Fruit fly (Drosophila melanogaster): ENCODE measurements around the gene Usp32.
A peak's percentile ranks its signal among the peaks of the same experiment; 100 is the strongest.

The Usp32 gene

DNA sequence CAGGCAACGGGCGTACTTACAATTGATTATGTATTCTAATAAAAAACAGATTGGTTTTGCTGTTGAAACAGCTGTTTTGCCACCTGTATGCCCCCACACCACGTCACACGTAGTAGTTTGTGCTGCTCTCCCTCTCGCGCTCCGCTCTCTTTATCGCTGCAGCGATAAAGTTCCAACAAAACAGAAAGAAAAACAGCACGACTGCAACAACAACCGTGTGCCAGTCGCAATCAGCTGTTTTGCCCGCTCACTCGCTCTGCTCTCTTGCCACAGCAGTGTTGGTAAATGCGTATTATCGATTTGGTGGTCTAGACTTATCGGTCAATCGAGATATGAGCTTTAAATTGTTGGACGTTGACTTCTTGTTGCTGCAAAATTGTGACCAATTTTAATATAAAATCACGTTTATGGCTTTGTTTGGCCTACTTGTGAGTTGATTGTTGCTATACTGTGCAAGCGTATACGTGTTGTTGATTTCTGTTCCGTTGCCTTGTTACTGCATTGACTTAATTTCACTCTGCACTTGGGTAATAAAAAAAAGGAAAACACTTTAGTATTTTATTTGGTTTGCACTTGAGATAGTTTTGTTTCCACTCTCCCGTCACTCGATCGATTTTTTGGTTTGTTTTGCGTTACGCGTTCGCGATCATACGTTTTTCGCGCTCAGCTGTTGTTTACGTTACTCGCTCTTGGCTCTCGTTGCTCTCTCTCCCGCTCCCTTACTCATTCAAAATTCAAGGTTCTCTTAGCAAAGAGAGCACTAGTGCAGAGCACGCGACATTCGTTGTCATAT, 26.1 kb downstream of the Usp32 start (continued):
- peak; percentile 1 to 69 for TF ChIP-seq ss (GFP tag; optimal IDR thresholded peaks at IDR 0.05)
- TF ChIP-seq CG9139 (GFP tag; optimal IDR thresholded peaks at IDR 0.05) = peak; percentile 24
- TF ChIP-seq dsx (GFP tag; optimal IDR thresholded peaks at IDR 0.05; ENCODE audit: poor library complexity, severe bottlenecking) = peak; percentile 29
- TF ChIP-seq Met (GFP tag; optimal IDR thresholded peaks at IDR 0.05) = peak; percentile 53
- TF ChIP-seq Hr39 (GFP tag; optimal IDR thresholded peaks at IDR 0.05) = peak; percentile 24
- peak in 1 of 2 experiments; percentile 51 for TF ChIP-seq salr (GFP tag; optimal IDR thresholded peaks at IDR 0.05)
- TF ChIP-seq CG31627 (GFP tag; optimal IDR thresholded peaks at IDR 0.05) = peak; percentile 15
- peak; percentile 9 for TF ChIP-seq net (GFP tag; optimal IDR thresholded peaks at IDR 0.05)
- no peak for TF ChIP-seq CG3032 (tag; optimal IDR thresholded peaks at IDR 0.05)
- peak; percentile 81 for TF ChIP-seq eg (GFP tag; IDR thresholded peaks at IDR 0.05)
- peak; percentile 66 for TF ChIP-seq CG6163 (GFP tag; IDR thresholded peaks at IDR 0.05)
- TF ChIP-seq Blimp-1 (GFP tag; optimal IDR thresholded peaks at IDR 0.05) = no peak
- TF ChIP-seq Eip78C (GFP tag) = peak; percentile 62
- peak; percentile 69 for TF ChIP-seq svp (GFP tag)
- peak; percentile 31 for TF ChIP-seq pdm3 (GFP tag; optimal IDR thresholded peaks at IDR 0.05)
- TF ChIP-seq CG6854 (GFP tag; optimal IDR thresholded peaks at IDR 0.05) = no peak
- no peak for TF ChIP-seq CG11294 (GFP tag; IDR thresholded peaks at IDR 0.05)
- peak; percentile 21 for TF ChIP-seq CG34406 (GFP tag; optimal IDR thresholded peaks at IDR 0.05)
- TF ChIP-seq fd85E (GFP tag; optimal IDR thresholded peaks at IDR 0.05) = peak; percentile 25
- TF ChIP-seq CG3919 (GFP tag; optimal IDR thresholded peaks at IDR 0.05) = peak; percentile 27
- TF ChIP-seq Hr38 (GFP tag; optimal IDR thresholded peaks at IDR 0.05) = no peak
- peak; percentile 16 for TF ChIP-seq fd59A (GFP tag; optimal IDR thresholded peaks at IDR 0.05)

dm6 chr3L:19897685-19898009, 26.7 kb downstream of the Usp32 start:
- TF ChIP-seq CG10669 (GFP tag; optimal IDR thresholded peaks at IDR 0.05) = no peak
- TF ChIP-seq fkh (GFP tag; optimal IDR thresholded peaks at IDR 0.05) = peak; percentile 58

DNA sequence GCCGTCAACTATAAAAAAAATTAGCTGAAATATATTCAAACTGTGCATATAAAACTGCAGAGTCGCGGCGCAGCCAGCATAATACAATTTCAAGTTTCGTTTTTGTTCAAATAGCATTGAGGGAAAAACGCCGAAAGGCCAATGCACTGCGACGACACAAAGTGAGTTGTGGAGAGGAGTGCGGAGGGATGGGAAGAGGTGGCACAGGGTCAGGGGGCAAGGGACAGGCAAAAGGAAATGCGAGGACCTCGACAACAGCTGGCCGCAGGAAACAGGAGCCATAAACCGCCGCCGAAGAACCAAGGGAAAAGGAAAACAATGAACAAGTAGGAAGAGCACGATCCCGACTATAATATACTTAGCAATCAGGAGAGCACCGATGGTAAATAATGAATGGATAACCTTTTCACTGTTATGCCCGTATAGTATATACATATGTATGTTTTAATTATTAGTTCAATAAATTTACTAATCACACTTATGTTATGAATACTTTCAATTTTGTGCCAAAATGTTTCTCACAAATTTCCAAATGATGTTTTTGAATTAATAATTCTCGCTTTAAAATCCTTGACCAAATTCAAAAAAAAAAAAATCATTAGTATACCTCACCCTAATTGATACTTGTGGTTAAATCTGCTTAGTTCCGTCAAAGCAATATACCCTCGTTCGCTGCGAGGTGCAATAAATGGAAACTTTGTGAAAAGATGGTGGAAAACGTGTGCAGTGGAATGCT, 27.8 kb downstream of the Usp32 start:
- no peak for TF ChIP-seq net (GFP tag; optimal IDR thresholded peaks at IDR 0.05)
- TF ChIP-seq CG15336 (GFP tag; IDR thresholded peaks at IDR 0.05) = peak; percentile 38
- TF ChIP-seq cyc (GFP tag; optimal IDR thresholded peaks at IDR 0.05) = peak; percentile 16
- TF ChIP-seq CG6276 (GFP tag; optimal IDR thresholded peaks at IDR 0.05) = peak; percentile 55
- peak; percentile 28 for TF ChIP-seq dac (GFP tag; optimal IDR thresholded peaks at IDR 0.05)
- peak; percentile 35 for TF ChIP-seq Ets96B (tag; optimal IDR thresholded peaks at IDR 0.05)
- no peak for TF ChIP-seq CG16779 (tag; optimal IDR thresholded peaks at IDR 0.05)
- TF ChIP-seq CG32006 (GFP tag; optimal IDR thresholded peaks at IDR 0.05) = peak; percentile 80
- peak; percentile 55 for TF ChIP-seq pdm3 (GFP tag; optimal IDR thresholded peaks at IDR 0.05)
- TF ChIP-seq Eip93F (GFP tag; optimal IDR thresholded peaks at IDR 0.05) = no peak
- TF ChIP-seq Sox102F (GFP tag; optimal IDR thresholded peaks at IDR 0.05) = peak; percentile 35
- TF ChIP-seq Smox (GFP tag; optimal IDR thresholded peaks at IDR 0.05) = peak; percentile 32
- TF ChIP-seq Blimp-1 (GFP tag; optimal IDR thresholded peaks at IDR 0.05) = no peak
- no peak for TF ChIP-seq Eip75B (GFP tag; optimal IDR thresholded peaks at IDR 0.05)
- peak; percentile 50 for TF ChIP-seq fd59A (GFP tag; optimal IDR thresholded peaks at IDR 0.05)
- TF ChIP-seq Hr39 (GFP tag; optimal IDR thresholded peaks at IDR 0.05) = peak; percentile 21
- peak; percentile 50 for TF ChIP-seq CG10669 (GFP tag; optimal IDR thresholded peaks at IDR 0.05)
- TF ChIP-seq CG8119 (GFP tag; IDR thresholded peaks at IDR 0.05) = no peak; the same call in 2 of the 3 replicates
- TF ChIP-seq CG31627 (GFP tag; optimal IDR thresholded peaks at IDR 0.05) = peak; percentile 1
- peak; percentile 35 for TF ChIP-seq CG6808 (GFP tag; optimal IDR thresholded peaks at IDR 0.05)
- no peak for TF ChIP-seq CG11902 (GFP tag; optimal IDR thresholded peaks at IDR 0.05)
- no peak for TF ChIP-seq fd85E (GFP tag; optimal IDR thresholded peaks at IDR 0.05)
- no peak for TF ChIP-seq CG6854 (GFP tag; optimal IDR thresholded peaks at IDR 0.05)
- TF ChIP-seq CG3032 (tag; optimal IDR thresholded peaks at IDR 0.05) = peak; percentile 39
- peak; percentile 17 for TF ChIP-seq CG11762 (GFP tag; optimal IDR thresholded peaks at IDR 0.05; ENCODE audit: insufficient read depth)
- TF ChIP-seq svp (GFP tag) = peak; percentile 87
- no peak for TF ChIP-seq Ets21C (GFP tag; optimal IDR thresholded peaks at IDR 0.05)
- peak; percentile 44 for TF ChIP-seq achi (GFP tag; optimal IDR thresholded peaks at IDR 0.05)
- no peak for TF ChIP-seq dsx (GFP tag; optimal IDR thresholded peaks at IDR 0.05; ENCODE audit: poor library complexity, severe bottlenecking)
- no peak for TF ChIP-seq CG11294 (GFP tag; IDR thresholded peaks at IDR 0.05)
- TF ChIP-seq esn (GFP tag; optimal IDR thresholded peaks at IDR 0.05) = peak; percentile 59
- TF ChIP-seq Sox15 (GFP tag; optimal IDR thresholded peaks at IDR 0.05) = peak; percentile 12
